Worm (Caenorhabditis elegans) whole organism, L4/young adult: Measurements from ENCODE around the gene chil-18.

Experiments used
- W03F9.2 ChIP-seq: fragments of 150-350 bp; optimal IDR thresholded peaks from 2 replicates; lab custom pipeline; 2014; ENCODE audit warnings: missing biosample characterization, missing genetic modification characterization
- dao-5 ChIP-seq: sonication (generic microtip); optimal IDR thresholded peaks from 2 replicates; lab custom pipeline; 2016; ENCODE audit warnings: missing genotype, missing genetic modification characterization, moderate library complexity, missing compliant biosample characterization
- him-1 ChIP-seq: sonication (generic microtip); optimal IDR thresholded peaks from 2 replicates; lab custom pipeline; 2016; ENCODE audit warnings: missing genotype, missing genetic modification reagents, missing genetic modification characterization, missing compliant biosample characterization

DNA sequence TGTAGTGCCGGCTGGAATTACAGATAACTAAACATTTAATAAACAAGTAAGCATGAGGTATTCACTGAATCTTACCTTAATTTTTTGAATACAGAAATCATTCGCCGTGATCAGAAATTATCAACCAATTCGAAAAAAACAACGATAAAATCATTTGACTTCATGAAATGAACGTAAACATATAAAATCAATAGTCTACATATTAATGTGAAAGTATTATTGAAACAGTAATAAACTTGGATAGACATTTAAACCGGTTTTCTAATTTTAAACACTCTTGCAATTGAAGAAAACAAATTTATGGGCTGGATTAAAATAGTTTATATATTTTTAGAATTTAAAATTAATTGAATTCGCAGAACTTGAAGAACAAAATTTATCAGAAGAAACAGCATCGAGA lies 6.2 kb upstream of the chil-18 start, which contains the start of gene chil-16:
- TF ChIP-seq dao-5 (tag; lab: Kevin White, UChicago) (no peak), W03F9.2 (no peak), him-1 (tag; lab: Kevin White, UChicago) (no peak)
